Worm (Caenorhabditis elegans) whole organism, mixed stage, embryonic: Measurements from ENCODE around the gene gdi-1.

ENCODE experiments used
- drap-1 ChIP-seq: fragments of 200-800 bp; sonication (Bioruptor generic); optimal IDR thresholded peaks from 3 replicates; lab custom pipeline; 2018; ENCODE audit warnings: mild to moderate bottlenecking, missing genetic modification characterization, missing compliant biosample characterization
- elt-3 ChIP-seq: fragments of 150-350 bp; optimal IDR thresholded peaks from 2 replicates; lab custom pipeline; 2014; ENCODE audit warnings: missing biosample characterization, missing genetic modification characterization
- lin-13 ChIP-seq: fragments of 150-350 bp; optimal IDR thresholded peaks from 2 replicates; lab custom pipeline; 2014; ENCODE audit warnings: missing biosample characterization, missing genetic modification characterization
- mep-1 ChIP-seq: fragments of 150-350 bp; optimal IDR thresholded peaks from 2 replicates; lab custom pipeline; 2017; ENCODE audit warnings: missing biosample characterization, missing genetic modification reagents, missing genetic modification characterization, inconsistent platforms
- nhr-237 ChIP-seq: fragments of 150-350 bp; optimal IDR thresholded peaks from 2 replicates; lab custom pipeline; 2014; ENCODE audit warnings: missing biosample characterization, missing genetic modification characterization
- nhr-28 ChIP-seq: fragments of 150-350 bp; optimal IDR thresholded peaks from 2 replicates; lab custom pipeline; 2014; ENCODE audit warnings: missing biosample characterization, missing genetic modification characterization
- nhr-76 ChIP-seq: sonication (generic microtip); optimal IDR thresholded peaks from 2 replicates; lab custom pipeline; 2017; ENCODE audit warnings: missing biosample characterization, missing genetic modification characterization
- tbx-8 ChIP-seq: fragments of 200-800 bp; sonication (Bioruptor generic); optimal IDR thresholded peaks from 2 replicates; lab custom pipeline; 2018; ENCODE audit warnings: mild to moderate bottlenecking, missing genetic modification characterization, moderate library complexity, missing compliant biosample characterization
- unc-62 ChIP-seq: fragments of 150-350 bp; optimal IDR thresholded peaks from 2 replicates; lab custom pipeline; 2014; ENCODE audit warnings: missing biosample characterization, missing genetic modification reagents, missing genetic modification characterization

- TF ChIP-seq nhr-237 (tag; lab: Kevin White, UChicago) (no peak), unc-62 (GFP tag; lab: Kevin White, UChicago) (no peak), lin-13 (no peak), nhr-28 (tag; lab: Kevin White, UChicago) (no peak), drap-1 (GFP tag; lab: Kevin White, UChicago) (no peak), elt-3 (no peak), tbx-8 (GFP tag; lab: Kevin White, UChicago) (no peak), mep-1 (tag; lab: Kevin White, UChicago) (no peak), nhr-76 (tag; lab: Kevin White, UChicago) (no peak)
These were observed 33.6 kb upstream of the gdi-1 start for ce11 chrIV:14826151-14826757.
